Worm (Caenorhabditis elegans) whole organism, young adult: ENCODE results near the gene Y60A3A.25.

ENCODE experiments used
- B0019.2 ChIP-seq: fragments of 200-800 bp; sonication (Bioruptor generic); conservative IDR thresholded peaks from 2 replicates; pipeline ENCODE4 v1.3.6; 2022; ENCODE audit warnings: missing genetic modification reagents, missing genetic modification characterization, missing compliant biosample characterization
- B0035.1 ChIP-seq: sonication (generic microtip); optimal IDR thresholded peaks from 2 replicates; lab custom pipeline; 2016; ENCODE audit warnings: missing genetic modification characterization, mild to moderate bottlenecking, missing compliant biosample characterization, missing genotype, missing genetic modification reagents
- F22D6.2 ChIP-seq: sonication (generic microtip); optimal IDR thresholded peaks from 2 replicates; lab custom pipeline; 2016; ENCODE audit warnings: mild to moderate bottlenecking, missing genetic modification characterization, missing compliant biosample characterization
- F33H1.4 ChIP-seq: fragments of 200-800 bp; sonication (Bioruptor generic); IDR thresholded peaks from 2 replicates; pipeline ENCODE4 v1.3.6; 2022; ENCODE audit warnings: missing genetic modification reagents, missing genetic modification characterization, missing compliant biosample characterization
- F39B2.1 ChIP-seq: fragments of 200-800 bp; sonication (Bioruptor generic); IDR thresholded peaks from 2 replicates; pipeline ENCODE4 v1.3.6; 2022; ENCODE audit warnings: missing genetic modification reagents, missing genetic modification characterization, missing compliant biosample characterization
- F49E8.2 ChIP-seq: sonication (generic microtip); optimal IDR thresholded peaks from 3 replicates; lab custom pipeline; 2017; ENCODE audit warnings: missing genetic modification characterization, mild to moderate bottlenecking, missing compliant biosample characterization, antibody characterized with exemption, moderate library complexity; ENCODE audit not compliant: insufficient read depth
- F55B11.4 ChIP-seq: sonication (generic microtip); optimal IDR thresholded peaks from 2 replicates; lab custom pipeline; 2016; ENCODE audit warnings: missing compliant biosample characterization, missing genetic modification characterization, borderline replicate concordance; ENCODE audit not compliant: insufficient read depth
- F57A8.1 ChIP-seq: fragments of 200-800 bp; sonication (Bioruptor generic); optimal IDR thresholded peaks from 2 replicates; lab custom pipeline; 2018; ENCODE audit warnings: mild to moderate bottlenecking, missing genetic modification characterization, moderate library complexity, missing compliant biosample characterization
- T07F8.4 ChIP-seq: sonication (generic microtip); optimal IDR thresholded peaks from 2 replicates; lab custom pipeline; 2016; ENCODE audit warnings: mild to moderate bottlenecking, missing genetic modification characterization, moderate library complexity, missing compliant biosample characterization
- T26A5.8 ChIP-seq: sonication (generic microtip); optimal IDR thresholded peaks from 2 replicates; lab custom pipeline; 2016; ENCODE audit warnings: missing genetic modification characterization, missing compliant biosample characterization
- Y53G8AR.9 ChIP-seq: fragments of 200-800 bp; sonication (Bioruptor generic); conservative IDR thresholded peaks from 2 replicates; pipeline ENCODE4 v1.3.6; 2022; ENCODE audit warnings: missing genetic modification reagents, missing genetic modification characterization, missing compliant biosample characterization
- Y67H2A.10 ChIP-seq: fragments of 200-800 bp; sonication (Bioruptor generic); conservative IDR thresholded peaks from 2 replicates; pipeline ENCODE4 v1.3.6; 2022; ENCODE audit warnings: missing genetic modification reagents, missing genetic modification characterization, missing compliant biosample characterization
- Y79H2A.3 ChIP-seq: fragments of 200-800 bp; sonication (Bioruptor generic); conservative IDR thresholded peaks from 2 replicates; pipeline ENCODE4 v1.3.6; 2022; ENCODE audit warnings: missing genetic modification reagents, missing genetic modification characterization, missing compliant biosample characterization
- ama-1 ChIP-seq, 3 experiments: fragments of 150-350 bp in 1 of 3; sonication (generic microtip) in 2 of 3; optimal IDR thresholded peaks; 2 replicates each; lab custom pipeline; 2014 to 2018; ENCODE audit warnings: missing biosample characterization in 2 of 3, missing genetic modification characterization in 2 of 3, missing genetic modification reagents in 2 of 3
- athp-1 ChIP-seq: sonication (generic microtip); optimal IDR thresholded peaks from 2 replicates; lab custom pipeline; 2017; ENCODE audit warnings: mild to moderate bottlenecking, missing genetic modification characterization, missing compliant biosample characterization
- attf-3 ChIP-seq: fragments of 200-800 bp; sonication (Bioruptor generic); conservative IDR thresholded peaks from 2 replicates; pipeline ENCODE4 v1.3.6; 2022; ENCODE audit warnings: missing genetic modification reagents, missing genetic modification characterization, missing compliant biosample characterization
- attf-5 ChIP-seq: fragments of 200-800 bp; sonication (Bioruptor generic); optimal IDR thresholded peaks from 2 replicates; lab custom pipeline; 2018; ENCODE audit warnings: mild to moderate bottlenecking, missing genetic modification characterization, missing compliant biosample characterization
- bed-1 ChIP-seq: fragments of 200-800 bp; sonication (Bioruptor generic); IDR thresholded peaks from 2 replicates; pipeline ENCODE4 v1.3.6; 2022; ENCODE audit warnings: missing genetic modification reagents, missing genetic modification characterization, missing compliant biosample characterization
- bed-2 ChIP-seq: fragments of 200-800 bp; sonication (Bioruptor generic); IDR thresholded peaks from 2 replicates; pipeline ENCODE4 v1.3.6; 2022; ENCODE audit warnings: missing genetic modification reagents, missing genetic modification characterization, missing compliant biosample characterization
- ccch-3 ChIP-seq: fragments of 200-800 bp; sonication (Bioruptor generic); optimal IDR thresholded peaks from 2 replicates; lab custom pipeline; 2018; ENCODE audit warnings: mild to moderate bottlenecking, missing genetic modification characterization, missing compliant biosample characterization
- ceh-40 ChIP-seq: fragments of 200-800 bp; sonication (Bioruptor generic); IDR thresholded peaks from 2 replicates; pipeline ENCODE4 v1.3.6; 2022; ENCODE audit warnings: missing genetic modification characterization, missing compliant biosample characterization
- ceh-91 ChIP-seq: fragments of 200-800 bp; sonication (Bioruptor generic); IDR thresholded peaks from 2 replicates; pipeline ENCODE4 v1.3.6; 2022; ENCODE audit warnings: missing genetic modification reagents, missing genetic modification characterization, missing compliant biosample characterization
- dpff-1 ChIP-seq: sonication (generic microtip); optimal IDR thresholded peaks from 2 replicates; lab custom pipeline; 2017; ENCODE audit warnings: mild to moderate bottlenecking, missing genetic modification characterization, missing compliant biosample characterization
- egrh-3 ChIP-seq: fragments of 200-800 bp; sonication (Bioruptor generic); IDR thresholded peaks from 2 replicates; pipeline ENCODE4 v1.3.6; 2022; ENCODE audit warnings: missing genetic modification reagents, missing genetic modification characterization, missing compliant biosample characterization
- fkh-3 ChIP-seq: sonication (generic microtip); optimal IDR thresholded peaks from 2 replicates; lab custom pipeline; 2016; ENCODE audit warnings: mild to moderate bottlenecking, missing genetic modification characterization, missing compliant biosample characterization
- hmg-1.2 ChIP-seq: fragments of 200-800 bp; sonication (Bioruptor generic); IDR thresholded peaks from 2 replicates; pipeline ENCODE4 v1.3.6; 2022; ENCODE audit warnings: missing genetic modification reagents, missing genetic modification characterization, missing compliant biosample characterization
- hmg-20 ChIP-seq: fragments of 200-800 bp; sonication (Bioruptor generic); IDR thresholded peaks from 2 replicates; pipeline ENCODE4 v1.3.6; 2022; ENCODE audit warnings: missing genetic modification reagents, missing genetic modification characterization, missing compliant biosample characterization
- let-526 ChIP-seq: fragments of 200-800 bp; sonication (Bioruptor generic); IDR thresholded peaks from 2 replicates; pipeline ENCODE4 v1.3.6; 2022; ENCODE audit warnings: missing genetic modification reagents, missing genetic modification characterization, missing compliant biosample characterization
- let-607 ChIP-seq, 2 experiments: fragments of 200-800 bp in 1 of 2; sonication (Bioruptor generic) in 1 of 2; sonication (generic microtip) in 1 of 2; optimal IDR thresholded peaks; 2 replicates each; lab custom pipeline; 2016 to 2018; ENCODE audit warnings: mild to moderate bottlenecking in 2 of 2, missing compliant biosample characterization in 2 of 2, missing genetic modification characterization in 2 of 2, moderate library complexity in 2 of 2, missing genotype in 1 of 2
- lsl-1 ChIP-seq: fragments of 200-800 bp; sonication (Bioruptor generic); optimal IDR thresholded peaks from 2 replicates; lab custom pipeline; 2018; ENCODE audit warnings: mild to moderate bottlenecking, missing genetic modification characterization, moderate library complexity, missing compliant biosample characterization
- madf-8 ChIP-seq: fragments of 200-800 bp; sonication (Bioruptor generic); conservative IDR thresholded peaks from 2 replicates; pipeline ENCODE4 v1.3.6; 2022; ENCODE audit warnings: missing genetic modification reagents, missing genetic modification characterization, missing compliant biosample characterization
- mcd-1 ChIP-seq: fragments of 200-800 bp; sonication (Bioruptor generic); IDR thresholded peaks from 2 replicates; pipeline ENCODE4 v1.3.6; 2022; ENCODE audit warnings: missing genetic modification reagents, missing genetic modification characterization, missing compliant biosample characterization
- mel-28 ChIP-seq: sonication (generic microtip); optimal IDR thresholded peaks from 2 replicates; lab custom pipeline; 2016; ENCODE audit warnings: borderline replicate concordance, mild to moderate bottlenecking, missing genetic modification characterization, missing compliant biosample characterization
- nfyb-1 ChIP-seq: fragments of 200-800 bp; sonication (Bioruptor generic); IDR thresholded peaks from 2 replicates; pipeline ENCODE4 v1.3.6; 2022; ENCODE audit warnings: missing genetic modification reagents, missing genetic modification characterization, missing compliant biosample characterization
- nhr-179 ChIP-seq: sonication (generic microtip); optimal IDR thresholded peaks from 2 replicates; lab custom pipeline; 2016; ENCODE audit warnings: mild to moderate bottlenecking, missing genetic modification characterization, missing compliant biosample characterization
- pbrm-1 ChIP-seq: fragments of 200-800 bp; sonication (Bioruptor generic); IDR thresholded peaks from 2 replicates; pipeline ENCODE4 v1.3.6; 2022; ENCODE audit warnings: missing genetic modification reagents, missing genetic modification characterization, missing compliant biosample characterization
- pha-4 ChIP-seq: fragments of 150-350 bp; sonication (generic microtip); optimal IDR thresholded peaks from 2 replicates; lab custom pipeline; 2014; ENCODE audit warnings: missing biosample characterization, missing genetic modification reagents, missing genetic modification characterization
- rec-8 ChIP-seq, 2 experiments: sonication (generic microtip); optimal IDR thresholded peaks; 2 replicates each; lab custom pipeline; 2016; ENCODE audit warnings: mild to moderate bottlenecking in 2 of 2, missing genetic modification characterization in 2 of 2, missing genetic modification reagents in 2 of 2, missing genotype in 2 of 2, missing biosample characterization in 1 of 2, missing compliant biosample characterization in 1 of 2, moderate library complexity in 1 of 2
- snpc-1.1 ChIP-seq: sonication (generic microtip); optimal IDR thresholded peaks from 2 replicates; lab custom pipeline; 2017; ENCODE audit warnings: missing genetic modification characterization, mild to moderate bottlenecking, missing compliant biosample characterization, antibody characterized with exemption, moderate library complexity, missing genotype, missing genetic modification reagents; ENCODE audit not compliant: insufficient read depth
- tlf-1 ChIP-seq: fragments of 200-800 bp; sonication (Bioruptor generic); optimal IDR thresholded peaks from 2 replicates; lab custom pipeline; 2018; ENCODE audit warnings: mild to moderate bottlenecking, missing genetic modification characterization, missing compliant biosample characterization
- unc-130 ChIP-seq: sonication (generic microtip); optimal IDR thresholded peaks from 2 replicates; lab custom pipeline; 2016; ENCODE audit warnings: missing genetic modification reagents, missing genetic modification characterization, missing compliant biosample characterization
- unc-62 ChIP-seq: fragments of 150-350 bp; optimal IDR thresholded peaks from 2 replicates; lab custom pipeline; 2014; ENCODE audit warnings: missing biosample characterization, missing genetic modification reagents, missing genetic modification characterization
- xnd-1 ChIP-seq: sonication (generic microtip); optimal IDR thresholded peaks from 2 replicates; lab custom pipeline; 2016; ENCODE audit warnings: missing genotype, missing genetic modification reagents, missing genetic modification characterization, missing compliant biosample characterization
- zim-3 ChIP-seq: sonication (generic microtip); optimal IDR thresholded peaks from 2 replicates; lab custom pipeline; 2017; ENCODE audit warnings: mild to moderate bottlenecking, missing genetic modification characterization, moderate library complexity, missing compliant biosample characterization

Y60A3A.25 gene

DNA sequence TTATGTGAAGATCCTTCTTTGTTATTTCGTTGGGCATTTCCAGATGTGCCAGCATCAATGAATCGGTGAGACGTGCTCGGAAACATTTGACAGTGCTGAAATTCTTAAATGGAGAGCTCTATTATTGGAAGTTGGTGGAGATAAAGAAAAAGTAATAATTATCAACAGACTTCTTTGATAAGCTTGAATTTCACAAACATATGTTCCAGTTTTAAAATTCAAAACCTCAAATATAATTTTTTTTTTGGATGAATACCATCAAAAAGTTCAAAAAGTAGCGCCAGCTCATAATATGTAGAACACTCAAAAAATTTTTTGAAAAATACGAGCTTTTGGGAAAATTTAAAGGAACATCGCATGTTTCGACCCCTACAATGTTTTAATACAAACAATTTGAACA, at the start of gene Y60A3A.25:
Y60A3A.25 (minus strand) TSS at position 101 of the 400 bp plus-strand sequence.
- TF ChIP-seq nhr-179 (tag; lab: Kevin White, UChicago) = no peak
- TF ChIP-seq athp-1 (tag; lab: Kevin White, UChicago) = no peak
- no peak for TF ChIP-seq ceh-91 (GFP tag; lab: Robert Waterston, UW)
- TF ChIP-seq dpff-1 (tag; lab: Kevin White, UChicago) = no peak
- TF ChIP-seq T26A5.8 (tag; lab: Kevin White, UChicago) = no peak
- TF ChIP-seq Y53G8AR.9 (GFP tag; lab: Robert Waterston, UW) = no peak
- no peak for TF ChIP-seq madf-8 (GFP tag; lab: Robert Waterston, UW)
- TF ChIP-seq mcd-1 (GFP tag; lab: Robert Waterston, UW) = no peak
- TF ChIP-seq T07F8.4 (tag; lab: Kevin White, UChicago) = no peak
- no peak for TF ChIP-seq let-526 (GFP tag; lab: Robert Waterston, UW)
- no peak for TF ChIP-seq hmg-20 (GFP tag; lab: Robert Waterston, UW)
- TF ChIP-seq bed-2 (GFP tag; lab: Robert Waterston, UW) = no peak
- TF ChIP-seq rec-8 (tag; optimal IDR thresholded peaks at IDR 0.05; lab: Kevin White, UChicago) = no peak
- TF ChIP-seq F22D6.2 (tag; lab: Kevin White, UChicago) = no peak
- TF ChIP-seq ceh-40 (GFP tag; lab: Robert Waterston, UW) = no peak

ce11 chrV:20037287-20037686, 43.3 kb upstream of the Y60A3A.25 start, which contains the start of gene Y113G7A.16:
Y113G7A.16 (plus strand) TSS chrV:20037587.
- TF ChIP-seq ama-1 (optimal IDR thresholded peaks at IDR 0.05; lab: Kevin White, UChicago) (no peak), ama-1 (GFP tag; optimal IDR thresholded peaks at IDR 0.05; lab: Kevin White, UChicago) (no peak), F55B11.4 (no peak), unc-130 (GFP tag; lab: Kevin White, UChicago) (no peak), mel-28 (no peak), lsl-1 (GFP tag; lab: Kevin White, UChicago) (no peak), bed-2 (GFP tag; lab: Robert Waterston, UW) (no peak), F39B2.1 (GFP tag; lab: Robert Waterston, UW) (no peak), zim-3 (no peak), ccch-3 (no peak), Y67H2A.10 (GFP tag; lab: Robert Waterston, UW) (no peak), hmg-1.2 (GFP tag; lab: Robert Waterston, UW) (no peak), bed-1 (no peak), attf-5 (GFP tag; lab: Kevin White, UChicago) (no peak), B0019.2 (no peak), fkh-3 (tag; lab: Kevin White, UChicago) (no peak)

ce11 chrV:20034912-20035311, 40.9 kb upstream of the Y60A3A.25 start:
- no peak for TF ChIP-seq F57A8.1 (GFP tag; lab: Kevin White, UChicago)
- TF ChIP-seq let-607 (tag; optimal IDR thresholded peaks at IDR 0.05; lab: Kevin White, UChicago) = no peak
- TF ChIP-seq pbrm-1 = no peak
- no peak for TF ChIP-seq Y79H2A.3 (GFP tag; lab: Robert Waterston, UW)
- no peak for TF ChIP-seq B0035.1
- no peak for TF ChIP-seq snpc-1.1
- no peak for TF ChIP-seq pha-4 (tag; lab: Kevin White, UChicago)
- TF ChIP-seq tlf-1 (GFP tag; lab: Kevin White, UChicago) = no peak
- no peak for TF ChIP-seq athp-1 (tag; lab: Kevin White, UChicago)
- no peak for TF ChIP-seq F49E8.2 (tag; lab: Kevin White, UChicago)
- TF ChIP-seq attf-5 (GFP tag; lab: Kevin White, UChicago) = no peak
- TF ChIP-seq attf-3 (GFP tag; lab: Robert Waterston, UW) = no peak
- no peak for TF ChIP-seq nfyb-1
- no peak for TF ChIP-seq xnd-1 (tag; lab: Kevin White, UChicago)
- TF ChIP-seq F33H1.4 = no peak
- no peak for TF ChIP-seq egrh-3 (GFP tag; lab: Robert Waterston, UW)
- TF ChIP-seq unc-62 = no peak
